Worm (Caenorhabditis elegans): ENCODE measurements around the gene swt-6.

swt-6 gene

DNA sequence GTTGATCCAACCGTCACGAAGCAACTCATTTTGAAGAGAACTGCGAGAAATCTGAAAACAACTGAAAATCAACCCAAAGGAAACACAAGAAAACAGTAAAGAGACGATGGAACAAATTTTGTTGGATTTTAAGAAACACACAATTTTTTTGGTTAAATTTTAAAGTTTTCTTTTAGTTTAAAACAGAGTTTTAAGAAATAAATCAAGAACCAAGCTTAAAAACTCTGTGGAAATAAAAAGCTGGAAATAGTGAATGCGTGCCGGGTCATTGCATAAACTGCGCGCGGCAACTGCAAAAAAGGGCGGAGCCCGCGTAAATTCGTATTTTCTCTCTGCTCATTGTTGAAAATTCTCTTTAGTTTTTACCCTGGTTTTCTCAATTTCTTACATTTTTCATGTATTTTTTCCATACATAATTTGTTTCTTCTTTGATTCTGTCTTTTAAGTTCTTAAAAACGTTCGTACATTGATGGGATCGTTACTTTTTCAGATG is 7.8 kb downstream of the swt-6 start, which contains the start of the genes algn-13 and R10D12.13 (continued):
- TF ChIP-seq lsy-27 (tag; optimal IDR thresholded peaks at IDR 0.05; ENCODE audit: borderline replicate concordance, insufficient read depth) (no peak), mel-28 (tag; optimal IDR thresholded peaks at IDR 0.05; ENCODE audit: borderline replicate concordance) (no peak), nhr-120 (GFP tag; IDR thresholded peaks at IDR 0.05) (no peak), B0261.1 (tag; optimal IDR thresholded peaks at IDR 0.05) (no peak), sptf-2 (GFP tag; optimal IDR thresholded peaks at IDR 0.05) (no peak), sea-2 (GFP tag; IDR thresholded peaks at IDR 0.05) (no peak), ccch-3 (GFP tag; optimal IDR thresholded peaks at IDR 0.05) (no peak), ets-4 (GFP tag; optimal IDR thresholded peaks at IDR 0.05) (no peak), lag-1 (GFP tag; IDR thresholded peaks at IDR 0.05) (no peak), akir-1 (GFP tag; optimal IDR thresholded peaks at IDR 0.05) (no peak), snpc-4 (GFP tag; optimal IDR thresholded peaks at IDR 0.05) (peak; percentile 65), snpc-4 (tag; optimal IDR thresholded peaks at IDR 0.05) (peak in 3 of 4 experiments; percentile 54 to 84 (median 57)), tbx-9 (tag; optimal IDR thresholded peaks at IDR 0.05; ENCODE audit: borderline replicate concordance) (no peak), rec-8 (tag; optimal IDR thresholded peaks at IDR 0.05) (no peak), mxl-1 (tag; optimal IDR thresholded peaks at IDR 0.05) (no peak), F33H1.4 (GFP tag; IDR thresholded peaks at IDR 0.05) (peak; percentile 59), lir-1 (GFP tag; conservative IDR thresholded peaks at IDR 0.05) (0 out of 2 replicates have a peak, but pooled peaks have one; percentile 22), let-607 (tag; optimal IDR thresholded peaks at IDR 0.05) (no peak), gei-17 (GFP tag; optimal IDR thresholded peaks at IDR 0.05) (no peak), bed-1 (GFP tag; IDR thresholded peaks at IDR 0.05) (no peak), F10E7.11 (tag; optimal IDR thresholded peaks at IDR 0.05) (no peak), ztf-6 (GFP tag; IDR thresholded peaks at IDR 0.05) (no peak), F49E8.2 (tag; optimal IDR thresholded peaks at IDR 0.05; ENCODE audit: insufficient read depth) (peak; percentile 57), nhr-179 (tag; optimal IDR thresholded peaks at IDR 0.05) (no peak), B0019.2 (GFP tag; conservative IDR thresholded peaks at IDR 0.05) (no peak), ceh-79 (tag; optimal IDR thresholded peaks at IDR 0.05) (no peak), ztf-3 (GFP tag; optimal IDR thresholded peaks at IDR 0.05) (no peak), attf-6 (GFP tag; IDR thresholded peaks at IDR 0.05) (no peak), T26A5.8 (tag; optimal IDR thresholded peaks at IDR 0.05) (no peak), attf-5 (GFP tag; optimal IDR thresholded peaks at IDR 0.05) (peak; percentile 54), ceh-27 (GFP tag; optimal IDR thresholded peaks at IDR 0.05) (peak; percentile 16), hlh-26 (GFP tag; conservative IDR thresholded peaks at IDR 0.05) (no peak), nhr-90 (tag; optimal IDR thresholded peaks at IDR 0.05) (no peak), nhr-80 (tag; optimal IDR thresholded peaks at IDR 0.05) (peak; percentile 8), Y53F4B.3 (GFP tag; IDR thresholded peaks at IDR 0.05) (no peak), ama-1 (optimal IDR thresholded peaks at IDR 0.05) (no peak), ama-1 (GFP tag; optimal IDR thresholded peaks at IDR 0.05) (peak in 1 of 2 experiments; percentile 28), ztf-28 (GFP tag; IDR thresholded peaks at IDR 0.05) (0 out of 2 replicates have a peak, but pooled peaks have one; percentile 34), ztf-26 (tag; optimal IDR thresholded peaks at IDR 0.05) (no peak), egl-44 (GFP tag; IDR thresholded peaks at IDR 0.05) (no peak), lin-26 (GFP tag; IDR thresholded peaks at IDR 0.05) (no peak), C17E4.6 (GFP tag; IDR thresholded peaks at IDR 0.05) (no peak), lin-40 (tag; optimal IDR thresholded peaks at IDR 0.05) (no peak), ceh-58 (GFP tag; IDR thresholded peaks at IDR 0.05) (no peak), zim-3 (tag; optimal IDR thresholded peaks at IDR 0.05) (no peak), B0336.3 (GFP tag; IDR thresholded peaks at IDR 0.05) (peak; percentile 68), ceh-40 (GFP tag; IDR thresholded peaks at IDR 0.05) (no peak), tbp1 (GFP tag; optimal IDR thresholded peaks at IDR 0.05) (peak; percentile 54), him-1 (tag; optimal IDR thresholded peaks at IDR 0.05) (no peak)

All from whole organism, young adult.